Fruit fly (Drosophila melanogaster): ENCODE data around the gene CG6766.

CG6766 gene

DNA sequence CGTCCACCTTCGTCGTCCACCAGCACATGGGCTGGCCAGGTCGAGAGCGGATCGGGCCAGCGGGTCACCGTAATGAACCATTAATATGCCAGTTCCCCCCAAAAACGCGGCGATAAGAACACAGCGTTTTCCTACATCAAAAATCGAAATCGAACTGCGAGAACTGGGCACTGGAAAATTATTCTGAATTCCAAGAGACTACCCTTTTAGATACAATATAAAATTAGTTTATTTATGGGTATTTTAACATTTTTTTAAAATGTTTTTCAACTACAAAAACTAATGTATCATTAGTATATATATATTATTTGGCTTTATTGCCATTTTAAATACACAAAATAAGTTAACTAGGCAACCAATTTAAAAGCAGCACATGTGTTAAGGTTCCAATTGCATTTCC, 38.2 kb upstream of the CG6766 start:
- no peak for TF ChIP-seq cic (GFP tag; optimal IDR thresholded peaks at IDR 0.05)
- no peak for TF ChIP-seq CG12768 (GFP tag; optimal IDR thresholded peaks at IDR 0.05)
- TF ChIP-seq cnc (optimal IDR thresholded peaks at IDR 0.05): no peak
- TF ChIP-seq ovo (GFP tag; optimal IDR thresholded peaks at IDR 0.05): no peak
- TF ChIP-seq kay (GFP tag; ENCODE audit: borderline replicate concordance): no peak

DNA sequence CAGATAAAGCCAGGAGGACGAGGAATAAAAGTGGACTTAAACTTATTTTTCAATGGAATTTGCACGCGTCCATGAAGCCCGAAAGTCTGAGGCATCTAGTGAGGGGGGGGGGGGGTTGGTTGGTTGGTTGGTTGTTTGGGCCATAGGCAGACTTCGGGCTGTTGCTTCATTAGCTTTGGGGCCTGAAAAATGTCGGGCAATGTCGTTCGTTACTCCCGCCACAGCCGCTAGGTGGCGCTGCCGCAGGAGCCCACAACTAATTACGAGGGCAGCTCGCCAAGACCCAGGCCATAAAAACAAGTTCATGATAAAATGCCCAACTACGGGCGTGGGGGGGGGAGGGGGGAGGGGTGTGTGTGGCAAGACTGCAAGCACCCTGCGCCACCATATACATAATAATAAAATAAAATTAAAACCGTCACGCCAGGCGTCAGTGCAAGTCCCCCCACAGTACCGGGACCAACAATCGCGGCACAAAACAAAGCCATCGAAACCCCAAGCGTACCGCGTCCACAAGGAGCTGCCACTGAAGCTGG, 37.7 kb upstream of the CG6766 start:
- no peak for TF ChIP-seq Mnt (GFP tag; optimal IDR thresholded peaks at IDR 0.05)
- no peak for TF ChIP-seq CG11617 (GFP tag; optimal IDR thresholded peaks at IDR 0.05)
- no peak for TF ChIP-seq cic (GFP tag; optimal IDR thresholded peaks at IDR 0.05)
- TF ChIP-seq CG7045 (GFP tag; optimal IDR thresholded peaks at IDR 0.05): no peak

DNA sequence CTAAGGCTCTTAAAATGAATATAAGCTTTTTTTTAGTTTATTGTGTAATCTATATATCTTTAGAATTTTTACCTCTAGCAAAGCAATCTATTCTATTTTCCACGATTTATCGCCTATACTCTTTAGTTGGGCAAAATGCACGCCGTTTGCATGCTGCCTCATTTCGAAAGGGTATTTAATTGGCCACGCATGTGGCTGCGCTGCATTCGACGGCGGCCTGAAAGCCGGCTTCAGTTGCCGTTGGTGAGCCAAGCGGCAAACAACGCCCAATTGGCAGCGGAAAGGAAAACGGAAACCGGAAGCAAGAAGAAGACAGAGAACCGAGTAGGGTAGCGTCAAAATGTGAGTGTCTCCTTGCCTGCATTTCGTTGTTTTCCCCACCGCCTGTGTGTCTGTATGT, 35.4 kb upstream of the CG6766 start, which contains the start of gene CG14947:
CG14947 (plus strand) TSS at position 251 of the 400 bp plus-strand sequence.
- no peak for TF ChIP-seq cic (GFP tag; optimal IDR thresholded peaks at IDR 0.05)

DNA sequence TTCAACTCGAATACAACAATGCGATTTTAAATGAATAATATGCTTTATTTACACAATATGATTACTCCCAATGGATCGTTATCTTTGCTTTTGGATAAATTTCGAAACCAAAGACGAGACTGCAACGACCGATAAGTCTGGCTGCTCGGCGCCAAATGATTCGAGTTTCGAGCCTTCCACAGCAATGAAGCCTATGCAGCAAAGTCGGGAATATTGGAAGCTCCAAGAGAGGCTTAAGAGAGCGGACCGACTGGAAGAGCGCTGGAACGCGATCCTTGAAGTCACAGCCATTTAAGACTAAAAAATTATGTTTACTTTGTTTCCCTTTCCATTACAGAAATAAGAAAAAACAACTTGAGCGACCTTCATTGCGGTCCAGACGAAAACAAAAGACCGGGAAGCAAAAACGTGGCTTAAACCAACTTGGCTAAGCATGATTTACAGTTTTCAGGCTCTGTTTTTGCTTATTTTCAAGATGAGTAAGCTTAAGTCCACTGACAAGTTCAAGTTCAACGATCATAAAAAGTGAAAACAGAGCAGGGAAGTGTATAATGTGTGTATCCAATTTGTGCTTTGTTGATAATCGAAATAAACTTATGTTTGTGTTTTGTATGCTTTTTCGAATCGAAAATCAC, 26.2 kb upstream of the CG6766 start, which contains the start of gene firl:
firl (minus strand) TSS at position 159 of the 635 bp plus-strand sequence.
- no peak for TF ChIP-seq cic (GFP tag; optimal IDR thresholded peaks at IDR 0.05)
- TF ChIP-seq kay (GFP tag; ENCODE audit: borderline replicate concordance): no peak
- no peak for TF ChIP-seq cnc (optimal IDR thresholded peaks at IDR 0.05)
- TF ChIP-seq Clk (GFP tag; optimal IDR thresholded peaks at IDR 0.05): no peak
- TF ChIP-seq CG7045 (GFP tag; optimal IDR thresholded peaks at IDR 0.05): no peak
- no peak for TF ChIP-seq CG7101 (tag; optimal IDR thresholded peaks at IDR 0.05)
- no peak for TF ChIP-seq CG14711 (tag; optimal IDR thresholded peaks at IDR 0.05)
- no peak for TF ChIP-seq Crg-1 (GFP tag; optimal IDR thresholded peaks at IDR 0.05)
- no peak for TF ChIP-seq pad (GFP tag; optimal IDR thresholded peaks at IDR 0.05)
- TF ChIP-seq toe (GFP tag; optimal IDR thresholded peaks at IDR 0.05): no peak
- no peak for TF ChIP-seq CG12768 (GFP tag; optimal IDR thresholded peaks at IDR 0.05)
- no peak for TF ChIP-seq Hr96 (GFP tag; optimal IDR thresholded peaks at IDR 0.05)
- no peak for TF ChIP-seq CG5204 (GFP tag; optimal IDR thresholded peaks at IDR 0.05)
- no peak for TF ChIP-seq CG33017 (tag; optimal IDR thresholded peaks at IDR 0.05)
- TF ChIP-seq bab1 (GFP tag; optimal IDR thresholded peaks at IDR 0.05): no peak
- TF ChIP-seq ovo (GFP tag; optimal IDR thresholded peaks at IDR 0.05): no peak
- no peak for TF ChIP-seq CG1620 (GFP tag; optimal IDR thresholded peaks at IDR 0.05)
- TF ChIP-seq tj (GFP tag; optimal IDR thresholded peaks at IDR 0.05): no peak
- TF ChIP-seq Mnt (GFP tag; optimal IDR thresholded peaks at IDR 0.05): no peak

DNA sequence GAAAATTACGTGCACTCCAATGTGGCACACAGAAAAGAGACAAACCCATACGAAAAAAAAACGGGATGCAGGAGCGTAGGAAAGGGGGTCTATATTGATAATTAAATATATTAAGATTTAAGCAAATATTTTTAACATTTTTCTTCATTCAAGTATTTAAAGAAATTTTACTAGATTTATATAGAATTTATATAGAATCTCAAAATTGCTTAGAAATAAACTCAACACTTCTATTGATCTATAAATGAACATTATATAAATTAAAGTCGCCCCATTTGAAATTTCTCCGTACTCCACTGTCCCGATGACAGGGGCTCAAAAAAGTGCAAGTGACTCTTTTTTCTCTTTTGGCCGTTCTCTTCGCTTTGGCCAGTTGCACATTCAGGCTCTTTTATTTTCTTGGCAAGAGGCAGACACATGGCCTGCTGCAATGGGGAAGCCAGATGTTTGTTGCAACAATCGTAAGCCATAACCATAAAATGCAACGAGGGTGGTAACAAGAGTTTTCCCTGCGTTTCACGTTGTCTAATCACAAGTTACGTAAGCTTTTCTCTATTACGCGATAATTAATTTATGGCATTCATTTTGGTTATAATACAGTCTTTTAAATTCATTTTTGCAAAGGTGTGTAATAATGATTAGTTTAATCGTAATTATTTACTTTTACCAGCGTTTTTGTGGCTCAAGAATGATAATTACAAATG, 25.3 kb upstream of the CG6766 start:
- TF ChIP-seq cnc (optimal IDR thresholded peaks at IDR 0.05): no peak
- TF ChIP-seq CG5204 (GFP tag; optimal IDR thresholded peaks at IDR 0.05): no peak
- no peak for TF ChIP-seq ovo (GFP tag; optimal IDR thresholded peaks at IDR 0.05)
- TF ChIP-seq Mnt (GFP tag; optimal IDR thresholded peaks at IDR 0.05): no peak
- TF ChIP-seq kay (GFP tag; ENCODE audit: borderline replicate concordance): no peak
- no peak for TF ChIP-seq CG1620 (GFP tag; optimal IDR thresholded peaks at IDR 0.05)
- peak; percentile 29 for TF ChIP-seq CG11617 (GFP tag; optimal IDR thresholded peaks at IDR 0.05)
- no peak for TF ChIP-seq Clk (GFP tag; optimal IDR thresholded peaks at IDR 0.05)
- no peak for TF ChIP-seq pad (GFP tag; optimal IDR thresholded peaks at IDR 0.05)
- no peak for TF ChIP-seq cic (GFP tag; optimal IDR thresholded peaks at IDR 0.05)
- no peak for TF ChIP-seq tj (GFP tag; optimal IDR thresholded peaks at IDR 0.05)
- no peak for TF ChIP-seq toe (GFP tag; optimal IDR thresholded peaks at IDR 0.05)
- no peak for TF ChIP-seq bab1 (GFP tag; optimal IDR thresholded peaks at IDR 0.05)
- peak; percentile 64 for TF ChIP-seq CG33017 (tag; optimal IDR thresholded peaks at IDR 0.05)
- TF ChIP-seq CG12768 (GFP tag; optimal IDR thresholded peaks at IDR 0.05): peak; percentile 15
- TF ChIP-seq CG7101 (tag; optimal IDR thresholded peaks at IDR 0.05): peak; percentile 51
- no peak for TF ChIP-seq Crg-1 (GFP tag; optimal IDR thresholded peaks at IDR 0.05)
- peak; percentile 19 for TF ChIP-seq CG7045 (GFP tag; optimal IDR thresholded peaks at IDR 0.05)
- TF ChIP-seq Hr96 (GFP tag; optimal IDR thresholded peaks at IDR 0.05): no peak
- TF ChIP-seq CG14711 (tag; optimal IDR thresholded peaks at IDR 0.05): peak; percentile 34

DNA sequence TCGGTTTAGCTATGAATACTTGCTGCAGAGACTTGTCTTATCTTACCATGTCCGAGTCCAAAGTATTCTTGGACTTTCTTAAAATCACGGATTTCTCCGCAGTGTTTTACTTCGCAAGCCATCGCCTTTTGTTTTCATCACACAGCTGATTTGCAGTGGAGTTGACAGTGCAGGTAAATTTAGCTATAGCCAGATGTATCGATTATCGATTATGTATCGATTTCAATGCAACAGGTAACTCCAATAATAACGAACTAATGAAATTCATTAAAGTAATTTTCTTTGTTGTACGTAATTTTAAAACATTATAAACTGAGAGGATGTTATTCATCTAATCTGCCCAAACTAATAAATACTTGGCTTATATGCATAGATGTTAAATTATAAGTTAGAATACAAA, 22.5 kb upstream of the CG6766 start, which contains the start of gene Rab3-GAP:
Rab3-GAP (minus strand) TSS at position 150 of the 400 bp plus-strand sequence.
- peak; percentile 47 for TF ChIP-seq bab1 (GFP tag; optimal IDR thresholded peaks at IDR 0.05)
- TF ChIP-seq cic (GFP tag; optimal IDR thresholded peaks at IDR 0.05): no peak
- TF ChIP-seq pad (GFP tag; optimal IDR thresholded peaks at IDR 0.05): no peak
- no peak for TF ChIP-seq CG7045 (GFP tag; optimal IDR thresholded peaks at IDR 0.05)
- peak; percentile 29 for TF ChIP-seq CG14711 (tag; optimal IDR thresholded peaks at IDR 0.05)
- peak; percentile 20 for TF ChIP-seq CG11617 (GFP tag; optimal IDR thresholded peaks at IDR 0.05)
- peak; percentile 13 for TF ChIP-seq CG7101 (tag; optimal IDR thresholded peaks at IDR 0.05)
- no peak for TF ChIP-seq ovo (GFP tag; optimal IDR thresholded peaks at IDR 0.05)
- no peak for TF ChIP-seq Clk (GFP tag; optimal IDR thresholded peaks at IDR 0.05)
